Worm (Caenorhabditis elegans): ENCODE measurements around the gene F32D8.3.

DNA sequence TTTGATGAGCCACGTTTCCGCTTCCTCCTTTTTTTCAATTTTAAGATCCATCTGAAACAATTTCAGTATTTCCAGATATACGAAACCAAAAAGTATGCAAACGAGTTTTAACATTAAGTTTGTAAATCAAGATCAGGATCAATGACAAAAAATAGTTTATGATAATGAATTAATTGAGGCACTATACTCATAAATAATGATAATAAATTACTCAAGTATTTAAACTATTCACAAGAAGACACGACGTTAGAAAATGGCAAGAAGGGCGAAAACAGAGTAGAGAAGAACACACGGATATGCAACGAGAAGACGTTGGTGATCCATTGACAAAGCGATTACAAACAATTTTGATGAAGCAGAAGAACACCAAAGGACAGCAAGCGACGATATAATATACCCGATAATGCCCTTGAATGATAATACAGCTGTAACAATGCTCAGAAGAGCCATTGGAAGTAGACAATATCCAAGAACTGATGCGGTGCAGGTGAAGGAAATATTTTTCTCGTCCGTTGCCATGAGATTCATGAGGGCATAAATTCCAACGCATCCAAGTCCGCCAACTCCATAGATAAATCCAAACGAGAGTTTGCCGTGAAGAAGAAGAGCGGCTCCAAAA, 7.0 kb downstream of the F32D8.3 start, which contains the start of gene F32D8.4:
- TF ChIP-seq dao-5 (tag; optimal IDR thresholded peaks at IDR 0.05) (no peak), W03F9.2 (tag; optimal IDR thresholded peaks at IDR 0.05) (no peak), him-1 (tag; optimal IDR thresholded peaks at IDR 0.05) (no peak)
